Fruit fly (Drosophila melanogaster) whole organism, pupa: ENCODE results near the gene CG15387.

Source experiments
- CG12605 ChIP-seq: fragments of 200-800 bp; sonication (Bioruptor generic); IDR thresholded peaks from 2 replicates; pipeline ENCODE4 v1.3.6; 2022; ENCODE audit warnings: missing biosample characterization, missing genetic modification characterization
- CG14655 ChIP-seq: fragments of 200-800 bp; sonication (Bioruptor generic); optimal IDR thresholded peaks from 3 replicates; lab custom pipeline; 2017; ENCODE audit warnings: mild to moderate bottlenecking, missing biosample characterization, missing genetic modification reagents, missing genetic modification characterization
- CG34367 ChIP-seq: fragments of 200-800 bp; sonication (Bioruptor generic); optimal IDR thresholded peaks from 2 replicates; lab custom pipeline; 2018; ENCODE audit warnings: missing biosample characterization, mild to moderate bottlenecking, missing genetic modification characterization
- CG4496 ChIP-seq: fragments of 200-800 bp; sonication (Bioruptor generic); IDR thresholded peaks from 3 replicates; pipeline ENCODE4 v1.3.6; 2022; ENCODE audit warnings: missing biosample characterization, missing genetic modification characterization
- CG8159 ChIP-seq: fragments of 200-800 bp; sonication (Bioruptor generic); optimal IDR thresholded peaks from 3 replicates; lab custom pipeline; 2018; ENCODE audit warnings: missing biosample characterization, mild to moderate bottlenecking, missing genetic modification characterization, moderate library complexity
- CG8301 ChIP-seq: fragments of 200-800 bp; sonication (Bioruptor generic); optimal IDR thresholded peaks from 2 replicates; lab custom pipeline; 2018; ENCODE audit warnings: missing biosample characterization, mild to moderate bottlenecking, missing genetic modification characterization
- EcR ChIP-seq: fragments of 200-800 bp; sonication (Bioruptor generic); optimal IDR thresholded peaks from 3 replicates; lab custom pipeline; 2019; ENCODE audit warnings: missing biosample characterization, missing genetic modification characterization, mild to moderate bottlenecking, moderate library complexity, missing genetic modification reagents

DNA sequence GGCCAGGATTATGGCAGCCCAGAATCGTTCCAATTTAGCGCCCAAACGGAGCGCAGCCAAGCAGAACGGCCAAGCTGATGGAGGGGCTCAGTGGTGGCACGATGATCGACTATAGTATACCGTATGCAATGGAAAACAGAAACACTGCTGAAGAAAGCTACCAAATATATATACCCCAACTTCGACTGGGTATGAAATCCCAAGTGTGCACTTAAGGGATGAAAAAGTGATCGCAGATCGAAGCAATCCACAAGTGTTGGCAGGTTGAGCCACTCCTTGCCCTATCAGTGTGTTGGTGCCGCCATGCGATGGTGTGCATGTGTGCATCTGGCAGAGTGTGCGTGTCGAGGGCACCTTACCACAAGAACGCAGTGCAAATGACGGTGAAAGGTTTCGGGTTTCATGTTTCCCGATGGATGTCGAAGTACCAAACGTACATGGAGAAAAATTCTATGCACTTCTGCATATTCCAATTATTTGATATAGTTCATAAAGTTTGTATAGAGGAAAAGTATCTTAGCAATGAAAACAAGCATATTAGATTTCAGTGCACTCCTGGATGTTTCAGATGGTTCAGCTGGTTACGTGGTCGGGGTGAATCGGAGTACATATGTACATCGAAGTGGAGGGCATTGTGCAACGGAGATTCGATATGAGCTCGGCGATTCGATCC is 44.0 kb downstream of the CG15387 start:
- no peak for TF ChIP-seq CG12605 (GFP tag; lab: Robert Waterston, UW)
- TF ChIP-seq CG34367 (tag; lab: Kevin White, UChicago), result no peak
- no peak for TF ChIP-seq CG4496 (GFP tag; lab: Robert Waterston, UW)
- TF ChIP-seq EcR, result no peak
- TF ChIP-seq CG8159, result no peak
- no peak for TF ChIP-seq CG8301 (tag; lab: Kevin White, UChicago)
- TF ChIP-seq CG14655 (GFP tag; lab: Kevin White, UChicago), result no peak
